Fruit fly (Drosophila melanogaster): ENCODE measurements around the gene AP-1sigma.

- TF ChIP-seq CTCF (optimal IDR thresholded peaks at IDR 0.05) (no peak), CG8478 (optimal IDR thresholded peaks at IDR 0.05) (no peak)
These were observed 50.4 kb downstream of the AP-1sigma start for dm6 chr3R:24008887-24009286.
